Worm (Caenorhabditis elegans) whole organism, young adult: ENCODE results near the gene Y7A5A.6.

ENCODE experiments used
- F52B5.7 ChIP-seq: sonication (generic microtip); optimal IDR thresholded peaks from 2 replicates; lab custom pipeline; 2016; ENCODE audit warnings: mild to moderate bottlenecking, missing genetic modification characterization, missing compliant biosample characterization
- dpl-1 ChIP-seq: fragments of 150-350 bp; optimal IDR thresholded peaks from 2 replicates; lab custom pipeline; 2014; ENCODE audit warnings: missing biosample characterization, missing genetic modification reagents, missing genetic modification characterization
- lin-26 ChIP-seq: fragments of 200-800 bp; sonication (Bioruptor generic); IDR thresholded peaks from 2 replicates; pipeline ENCODE4 v1.3.6; 2022; ENCODE audit warnings: missing genetic modification reagents, missing genetic modification characterization, missing compliant biosample characterization
- madf-6 ChIP-seq: fragments of 200-800 bp; sonication (Bioruptor generic); IDR thresholded peaks from 2 replicates; pipeline ENCODE4 v1.3.6; 2022; ENCODE audit warnings: missing genetic modification reagents, missing genetic modification characterization, missing compliant biosample characterization
- sea-2 ChIP-seq: fragments of 200-800 bp; sonication (Bioruptor generic); IDR thresholded peaks from 2 replicates; pipeline ENCODE4 v1.3.6; 2022; ENCODE audit warnings: missing genetic modification characterization, missing compliant biosample characterization
- unc-130 ChIP-seq: sonication (generic microtip); optimal IDR thresholded peaks from 2 replicates; lab custom pipeline; 2016; ENCODE audit warnings: missing genetic modification reagents, missing genetic modification characterization, missing compliant biosample characterization
- zim-3 ChIP-seq: sonication (generic microtip); optimal IDR thresholded peaks from 2 replicates; lab custom pipeline; 2017; ENCODE audit warnings: mild to moderate bottlenecking, missing genetic modification characterization, moderate library complexity, missing compliant biosample characterization
- ztf-25 ChIP-seq: fragments of 200-800 bp; sonication (Bioruptor generic); IDR thresholded peaks from 2 replicates; pipeline ENCODE4 v1.3.6; 2022; ENCODE audit warnings: missing genetic modification reagents, missing genetic modification characterization, missing compliant biosample characterization

ce11 chrX:15848867-15849266 lies 49.4 kb upstream of the Y7A5A.6 start:
- no peak for TF ChIP-seq sea-2 (GFP tag; lab: Robert Waterston, UW)
- TF ChIP-seq unc-130: no peak
- no peak for TF ChIP-seq ztf-25 (GFP tag; lab: Robert Waterston, UW)
- TF ChIP-seq dpl-1 (GFP tag; lab: Kevin White, UChicago): no peak
- TF ChIP-seq lin-26 (GFP tag; lab: Robert Waterston, UW): no peak
- TF ChIP-seq madf-6 (GFP tag; lab: Robert Waterston, UW): no peak
- no peak for TF ChIP-seq F52B5.7 (tag; lab: Kevin White, UChicago)
- no peak for TF ChIP-seq zim-3 (tag; lab: Kevin White, UChicago)
